Worm (Caenorhabditis elegans) whole organism, L4 larva: Measurements from ENCODE around the gene otpl-8.

Source experiments
- D1046.2 ChIP-seq: fragments of 200-800 bp; sonication (Bioruptor generic); IDR thresholded peaks from 2 replicates; pipeline ENCODE4 v1.3.6; 2022; ENCODE audit warnings: missing genetic modification characterization, missing compliant biosample characterization
- F37D6.2 ChIP-seq: sonication (generic microtip); optimal IDR thresholded peaks from 2 replicates; lab custom pipeline; 2016; ENCODE audit warnings: mild to moderate bottlenecking, missing genetic modification characterization, missing compliant biosample characterization
- Y48G9A.11 ChIP-seq: fragments of 200-800 bp; sonication (Bioruptor generic); IDR thresholded peaks from 2 replicates; pipeline ENCODE4 v1.3.6; 2022; ENCODE audit warnings: missing genetic modification reagents, missing genetic modification characterization, missing compliant biosample characterization
- Y75B8A.6 ChIP-seq: fragments of 200-800 bp; sonication (Bioruptor generic); IDR thresholded peaks from 2 replicates; pipeline ENCODE4 v1.3.6; 2022; ENCODE audit warnings: missing genetic modification reagents, missing genetic modification characterization, missing compliant biosample characterization
- ZK337.2 ChIP-seq: fragments of 200-800 bp; sonication (Bioruptor generic); IDR thresholded peaks from 2 replicates; pipeline ENCODE4 v1.3.6; 2022; ENCODE audit warnings: missing genetic modification reagents, missing genetic modification characterization, missing compliant biosample characterization
- aha-1 ChIP-seq: fragments of 150-350 bp; peaks from one replicate; lab custom pipeline; 2014; ENCODE audit warnings: missing biosample characterization, missing genetic modification characterization
- attf-4 ChIP-seq: sonication (generic microtip); optimal IDR thresholded peaks from 3 replicates; lab custom pipeline; 2017; ENCODE audit warnings: missing biosample characterization, missing genetic modification characterization
- ceh-32 ChIP-seq: sonication (generic microtip); optimal IDR thresholded peaks from 2 replicates; lab custom pipeline; 2016; ENCODE audit warnings: mild to moderate bottlenecking, missing genetic modification characterization, missing compliant biosample characterization; ENCODE audit not compliant: poor library complexity
- ceh-44 ChIP-seq: fragments of 200-800 bp; sonication (Bioruptor generic); IDR thresholded peaks from 2 replicates; pipeline ENCODE4 v1.3.6; 2022; ENCODE audit warnings: missing genetic modification reagents, missing genetic modification characterization, missing compliant biosample characterization
- daf-16 ChIP-seq, 3 experiments: sonication (generic microtip); optimal IDR thresholded peaks; 2 replicates each; lab custom pipeline; 2016 to 2017; ENCODE audit warnings: missing genetic modification characterization in 3 of 3, missing genetic modification reagents in 3 of 3, mild to moderate bottlenecking in 2 of 3, missing compliant biosample characterization in 2 of 3, missing biosample characterization in 1 of 3, moderate library complexity in 1 of 3
- daf-8 ChIP-seq: fragments of 200-800 bp; sonication (Bioruptor generic); IDR thresholded peaks from 2 replicates; pipeline ENCODE4 v1.3.6; 2022; ENCODE audit warnings: missing genetic modification characterization, missing compliant biosample characterization
- duxl-1 ChIP-seq: sonication (generic microtip); optimal IDR thresholded peaks from 2 replicates; lab custom pipeline; 2016; ENCODE audit warnings: mild to moderate bottlenecking, missing genetic modification characterization, moderate library complexity, missing compliant biosample characterization; ENCODE audit not compliant: poor library complexity
- dve-1 ChIP-seq: sonication (generic microtip); optimal IDR thresholded peaks from 2 replicates; lab custom pipeline; 2017; ENCODE audit warnings: antibody characterized with exemption, mild to moderate bottlenecking, missing genetic modification characterization, missing compliant biosample characterization; ENCODE audit not compliant: insufficient read depth
- egl-27 ChIP-seq: sonication (generic microtip); optimal IDR thresholded peaks from 3 replicates; lab custom pipeline; 2017; ENCODE audit warnings: missing biosample characterization, missing genetic modification reagents, missing genetic modification characterization
- hif-1 ChIP-seq, 2 experiments: sonication (generic microtip); optimal IDR thresholded peaks; 2 replicates each; lab custom pipeline; 2016 to 2017; ENCODE audit warnings: missing compliant biosample characterization in 2 of 2, missing genetic modification characterization in 2 of 2, missing genetic modification reagents in 2 of 2, missing genotype in 2 of 2, mild to moderate bottlenecking in 1 of 2
- hlh-11 ChIP-seq: fragments of 200-800 bp; sonication (Bioruptor generic); optimal IDR thresholded peaks from 2 replicates; lab custom pipeline; 2018; ENCODE audit warnings: mild to moderate bottlenecking, missing genetic modification characterization, missing compliant biosample characterization
- lin-29 ChIP-seq: fragments of 200-800 bp; sonication (Bioruptor generic); IDR thresholded peaks from 2 replicates; pipeline ENCODE4 v1.3.6; 2022; ENCODE audit warnings: missing genetic modification reagents, missing genetic modification characterization, missing compliant biosample characterization
- lin-38 ChIP-seq: fragments of 200-800 bp; sonication (Bioruptor generic); IDR thresholded peaks from 2 replicates; pipeline ENCODE4 v1.3.6; 2022; ENCODE audit warnings: missing genetic modification reagents, missing genetic modification characterization, missing compliant biosample characterization
- mep-1 ChIP-seq: fragments of 150-350 bp; sonication (generic microtip); optimal IDR thresholded peaks from 3 replicates; lab custom pipeline; 2014; ENCODE audit warnings: missing biosample characterization, missing genetic modification characterization
- nhr-10 ChIP-seq: fragments of 150-350 bp; optimal IDR thresholded peaks from 2 replicates; lab custom pipeline; 2014; ENCODE audit warnings: missing biosample characterization, missing genetic modification characterization
- nhr-102 ChIP-seq: sonication (generic microtip); optimal IDR thresholded peaks from 2 replicates; lab custom pipeline; 2016; ENCODE audit warnings: mild to moderate bottlenecking, missing genetic modification characterization, moderate library complexity, missing compliant biosample characterization
- nhr-28 ChIP-seq: fragments of 150-350 bp; optimal IDR thresholded peaks from 2 replicates; lab custom pipeline; 2014; ENCODE audit warnings: missing biosample characterization, missing genetic modification characterization
- nhr-48 ChIP-seq: sonication (generic microtip); optimal IDR thresholded peaks from 2 replicates; lab custom pipeline; 2016; ENCODE audit warnings: mild to moderate bottlenecking, missing genetic modification characterization, missing compliant biosample characterization
- pqm-1 ChIP-seq: sonication (generic microtip); optimal IDR thresholded peaks from 2 replicates; lab custom pipeline; 2017; ENCODE audit warnings: missing biosample characterization, missing genetic modification characterization
- spr-1 ChIP-seq: sonication (generic microtip); optimal IDR thresholded peaks from 2 replicates; lab custom pipeline; 2016; ENCODE audit warnings: mild to moderate bottlenecking, missing genetic modification characterization, missing compliant biosample characterization
- unc-39 ChIP-seq: sonication (generic microtip); optimal IDR thresholded peaks from 2 replicates; lab custom pipeline; 2017; ENCODE audit warnings: missing biosample characterization, missing genetic modification characterization
- zip-2 ChIP-seq: fragments of 150-350 bp; optimal IDR thresholded peaks from 2 replicates; lab custom pipeline; 2014; ENCODE audit warnings: missing biosample characterization, missing genetic modification characterization
- ztf-7 ChIP-seq: fragments of 150-350 bp; optimal IDR thresholded peaks from 2 replicates; lab custom pipeline; 2014; ENCODE audit warnings: missing biosample characterization, missing genetic modification characterization

otpl-8 gene

ce11 chrX:12229651-12230050 lies 41.1 kb downstream of the otpl-8 start, which contains the start of gene cest-7:
TSS of gene cest-7 (plus strand) at chrX:12229951.
- TF ChIP-seq spr-1, result no peak
- no peak for TF ChIP-seq daf-16 (GFP tag; optimal IDR thresholded peaks at IDR 0.05; lab: Kevin White, UChicago)
- TF ChIP-seq daf-16 (tag; optimal IDR thresholded peaks at IDR 0.05; lab: Kevin White, UChicago), result peak; percentile 82

- no peak for TF ChIP-seq daf-8 (GFP tag; lab: Robert Waterston, UW)
- TF ChIP-seq ceh-44 (GFP tag; lab: Robert Waterston, UW), result no peak
- TF ChIP-seq ZK337.2 (GFP tag; lab: Robert Waterston, UW), result no peak
- TF ChIP-seq egl-27, result no peak
- no peak for TF ChIP-seq attf-4 (tag; lab: Kevin White, UChicago)
- no peak for TF ChIP-seq Y75B8A.6 (GFP tag; lab: Robert Waterston, UW)
- no peak for TF ChIP-seq spr-1
- TF ChIP-seq aha-1 (tag; lab: Kevin White, UChicago), result no peak
- no peak for TF ChIP-seq unc-39 (tag; lab: Kevin White, UChicago)
- no peak for TF ChIP-seq dve-1
- no peak for TF ChIP-seq hif-1 (tag; optimal IDR thresholded peaks at IDR 0.05; lab: Kevin White, UChicago)
- no peak for TF ChIP-seq F37D6.2 (tag; lab: Kevin White, UChicago)
- no peak for TF ChIP-seq Y48G9A.11
- no peak for TF ChIP-seq ceh-32 (tag; lab: Kevin White, UChicago)
- TF ChIP-seq mep-1 (tag; lab: Kevin White, UChicago), result no peak
- TF ChIP-seq D1046.2 (GFP tag; lab: Robert Waterston, UW), result no peak
- no peak for TF ChIP-seq nhr-10
- no peak for TF ChIP-seq lin-38 (GFP tag; lab: Robert Waterston, UW)
Measured at ce11 chrX:12227130-12227529, 43.6 kb downstream of the otpl-8 start.

ce11 chrX:12225970-12226369 lies 44.8 kb downstream of the otpl-8 start, which contains the start of gene cest-9.1:
TSS of gene cest-9.1 (plus strand) at chrX:12226182.
- TF ChIP-seq nhr-28, result peak; percentile 51
- no peak for TF ChIP-seq zip-2 (tag; lab: Kevin White, UChicago)
- no peak for TF ChIP-seq ztf-7 (tag; lab: Kevin White, UChicago)
- TF ChIP-seq nhr-48 (tag; lab: Kevin White, UChicago), result no peak
- peak; percentile 50 for TF ChIP-seq dve-1
- no peak for TF ChIP-seq daf-16 (GFP tag; optimal IDR thresholded peaks at IDR 0.05; lab: Kevin White, UChicago)
- peak; percentile 97 for TF ChIP-seq daf-16 (tag; optimal IDR thresholded peaks at IDR 0.05; lab: Kevin White, UChicago)
- peak; percentile 23 for TF ChIP-seq pqm-1 (tag; lab: Kevin White, UChicago)

ce11 chrX:12222723-12223122 lies 48.0 kb downstream of the otpl-8 start:
- TF ChIP-seq pqm-1 (tag; lab: Kevin White, UChicago) (peak; percentile 19), dve-1 (peak; percentile 63), nhr-102 (no peak), hlh-11 (peak; percentile 36), nhr-28 (peak; percentile 24), daf-16 (GFP tag; optimal IDR thresholded peaks at IDR 0.05; lab: Kevin White, UChicago) (no peak), daf-16 (tag; optimal IDR thresholded peaks at IDR 0.05; lab: Kevin White, UChicago) (peak; percentile 95), ztf-7 (tag; lab: Kevin White, UChicago) (no peak)

ce11 chrX:12221817-12222216 lies 48.9 kb downstream of the otpl-8 start, which contains the start of gene cest-9.2:
TSS of gene cest-9.2 (plus strand) at chrX:12222117.
- TF ChIP-seq daf-16 (GFP tag; optimal IDR thresholded peaks at IDR 0.05; lab: Kevin White, UChicago) (no peak), daf-16 (tag; optimal IDR thresholded peaks at IDR 0.05; lab: Kevin White, UChicago) (peak; percentile 2), aha-1 (tag; lab: Kevin White, UChicago) (peak; percentile 28), unc-39 (tag; lab: Kevin White, UChicago) (no peak), lin-29 (GFP tag; lab: Robert Waterston, UW) (no peak)

- no peak for TF ChIP-seq duxl-1 (tag; lab: Kevin White, UChicago)
- TF ChIP-seq pqm-1 (tag; lab: Kevin White, UChicago), result peak; percentile 14
- TF ChIP-seq daf-16 (GFP tag; optimal IDR thresholded peaks at IDR 0.05; lab: Kevin White, UChicago), result no peak
- TF ChIP-seq daf-16 (tag; optimal IDR thresholded peaks at IDR 0.05; lab: Kevin White, UChicago), result peak; percentile 97
- TF ChIP-seq aha-1 (tag; lab: Kevin White, UChicago), result peak; percentile 87
- TF ChIP-seq dve-1, result peak; percentile 19
Measured at ce11 chrX:12219477-12219876, 51.3 kb downstream of the otpl-8 start, which contains the start of gene cest-8. TSS of gene cest-8 (plus strand) at chrX:12219660.
